Worm (Caenorhabditis elegans) whole organism, midembryonic: Measurements from ENCODE around the gene cyp-35B3.

Experiments used
- cog-1 ChIP-seq: sonication (generic microtip); optimal IDR thresholded peaks from 2 replicates; lab custom pipeline; 2016; ENCODE audit warnings: missing genetic modification characterization, missing compliant biosample characterization
- flt-1 ChIP-seq: fragments of 200-800 bp; sonication (Bioruptor generic); IDR thresholded peaks from 2 replicates; pipeline ENCODE4 v1.3.6; 2022; ENCODE audit warnings: missing genetic modification characterization, missing compliant biosample characterization
- klf-2 ChIP-seq: fragments of 200-800 bp; sonication (Bioruptor generic); conservative IDR thresholded peaks from 2 replicates; pipeline ENCODE4 v1.3.6; 2022; ENCODE audit warnings: missing genetic modification reagents, missing genetic modification characterization, missing compliant biosample characterization
- med-1 ChIP-seq: sonication (generic microtip); optimal IDR thresholded peaks from 2 replicates; lab custom pipeline; 2017; ENCODE audit warnings: missing genetic modification characterization, mild to moderate bottlenecking, missing compliant biosample characterization, antibody characterized with exemption, missing genetic modification reagents; ENCODE audit not compliant: insufficient read depth
- tab-1 ChIP-seq: fragments of 200-800 bp; sonication (Bioruptor generic); IDR thresholded peaks from 2 replicates; pipeline ENCODE4 v1.3.6; 2022; ENCODE audit warnings: missing genetic modification characterization, missing compliant biosample characterization
- ztf-23 ChIP-seq: fragments of 200-800 bp; sonication (Bioruptor generic); IDR thresholded peaks from 2 replicates; pipeline ENCODE4 v1.3.6; 2022; ENCODE audit warnings: missing genetic modification reagents, missing genetic modification characterization, missing compliant biosample characterization
- ztf-29 ChIP-seq: fragments of 200-800 bp; sonication (Bioruptor generic); IDR thresholded peaks from 2 replicates; pipeline ENCODE4 v1.3.6; 2022; ENCODE audit warnings: missing genetic modification reagents, missing genetic modification characterization, missing compliant biosample characterization

DNA sequence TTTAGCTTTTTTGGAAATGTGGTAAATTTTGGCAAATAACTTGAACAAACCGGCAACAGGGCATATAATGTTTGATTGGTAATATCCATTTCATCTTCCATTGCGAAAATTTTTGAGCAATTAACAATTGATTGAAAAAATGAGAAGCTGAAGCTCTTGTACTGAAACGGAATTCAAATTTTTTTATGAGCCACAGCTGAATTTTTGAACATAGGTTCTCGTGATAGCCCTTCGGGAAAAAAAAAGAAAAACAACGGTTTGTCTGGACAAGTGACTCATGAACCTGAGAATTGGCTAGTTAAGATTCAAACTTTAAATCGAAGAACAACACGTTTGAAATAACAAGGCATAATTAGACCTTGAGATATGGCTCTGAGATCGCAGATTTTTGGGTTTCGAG is 50.7 kb downstream of the cyp-35B3 start, which contains the start of gene srx-62:
- TF ChIP-seq cog-1 (tag; lab: Kevin White, UChicago) (no peak), ztf-23 (GFP tag; lab: Robert Waterston, UW) (no peak), med-1 (GFP tag; lab: Kevin White, UChicago) (no peak), tab-1 (GFP tag; lab: Robert Waterston, UW) (no peak), klf-2 (GFP tag; lab: Robert Waterston, UW) (no peak), ztf-29 (no peak), flt-1 (GFP tag; lab: Robert Waterston, UW) (no peak)
